Fruit fly (Drosophila melanogaster): ENCODE results near the gene Rga.
A peak's percentile ranks its signal among the peaks of the same experiment; 100 is the strongest.

Gene Rga

dm6 chr3R:5591398-5591853, 21.5 kb downstream of the Rga start, which contains the start of the genes noi and Vha26 (continued):
- TF ChIP-seq tll (GFP tag; optimal IDR thresholded peaks at IDR 0.05) (peak in 1 of 2 experiments; percentile 33), Bteb2 (GFP tag; optimal IDR thresholded peaks at IDR 0.05) (no peak), HLH3B (GFP tag; IDR thresholded peaks at IDR 0.05) (no peak), CG1024 (GFP tag; IDR thresholded peaks at IDR 0.05) (peak; percentile 74), CG8089 (GFP tag; optimal IDR thresholded peaks at IDR 0.05) (no peak), CG16779 (GFP tag; IDR thresholded peaks at IDR 0.05) (no peak), klu (GFP tag; IDR thresholded peaks at IDR 0.05) (no peak; the same call in 1 of the 2 replicates), CG3838 (GFP tag; optimal IDR thresholded peaks at IDR 0.05) (no peak), toy (GFP tag; IDR thresholded peaks at IDR 0.05) (no peak), h (optimal IDR thresholded peaks at IDR 0.05) (no peak), CG17186 (GFP tag; optimal IDR thresholded peaks at IDR 0.05) (peak; percentile 78), TFAM (GFP tag; optimal IDR thresholded peaks at IDR 0.05) (no peak), CG13894 (tag; optimal IDR thresholded peaks at IDR 0.05) (no peak), Oli (tag; optimal IDR thresholded peaks at IDR 0.05) (no peak), CG16813 (GFP tag; IDR thresholded peaks at IDR 0.05; ENCODE audit: partially characterized antibody) (peak; percentile 73), abd-A (tag; optimal IDR thresholded peaks at IDR 0.05) (no peak), cad (GFP tag; optimal IDR thresholded peaks at IDR 0.05) (no peak), CG2116 (GFP tag; optimal IDR thresholded peaks at IDR 0.05) (peak; percentile 76), sens-2 (GFP tag; IDR thresholded peaks at IDR 0.05) (no peak), HmgZ (tag; optimal IDR thresholded peaks at IDR 0.05) (peak; percentile 87), vfl (GFP tag; optimal IDR thresholded peaks at IDR 0.05) (no peak), CG15601 (tag; optimal IDR thresholded peaks at IDR 0.05) (peak; percentile 68), Atf-2 (GFP tag; optimal IDR thresholded peaks at IDR 0.05) (no peak), Doc3 (GFP tag; IDR thresholded peaks at IDR 0.05; ENCODE audit: partially characterized antibody) (peak; percentile 46; the same call in 2 of the 3 replicates), sisA (GFP tag; IDR thresholded peaks at IDR 0.05) (peak; percentile 31; the same call in 1 of the 2 replicates), CG11398 (GFP tag; optimal IDR thresholded peaks at IDR 0.05) (no peak), Awh (GFP tag; IDR thresholded peaks at IDR 0.05) (no peak), CG10431 (GFP tag; optimal IDR thresholded peaks at IDR 0.05) (no peak), CG17568 (GFP tag; optimal IDR thresholded peaks at IDR 0.05) (no peak), HHEX (GFP tag; optimal IDR thresholded peaks at IDR 0.05) (no peak), CG9437 (GFP tag; optimal IDR thresholded peaks at IDR 0.05) (no peak), CG13424 (tag; optimal IDR thresholded peaks at IDR 0.05) (peak; percentile 63), CG10209 (GFP tag; optimal IDR thresholded peaks at IDR 0.05) (no peak), org-1 (GFP tag; optimal IDR thresholded peaks at IDR 0.05) (no peak), NFAT (GFP tag; IDR thresholded peaks at IDR 0.05) (no peak), az2 (GFP tag; optimal IDR thresholded peaks at IDR 0.05) (peak; percentile 3), Mad (GFP tag; optimal IDR thresholded peaks at IDR 0.05) (peak; percentile 13), CG9215 (GFP tag; IDR thresholded peaks at IDR 0.05) (no peak), pan (optimal IDR thresholded peaks at IDR 0.05) (no peak), pan (GFP tag; optimal IDR thresholded peaks at IDR 0.05 in 1 of 2, IDR thresholded peaks at IDR 0.05 in 1 of 2) (no peak), HLH4C (GFP tag; IDR thresholded peaks at IDR 0.05; ENCODE audit: partially characterized antibody) (peak; percentile 69), D19B (GFP tag; optimal IDR thresholded peaks at IDR 0.05) (no peak), Bdp1 (GFP tag; optimal IDR thresholded peaks at IDR 0.05) (peak; percentile 35), gem (tag; optimal IDR thresholded peaks at IDR 0.05) (no peak), sr (GFP tag; IDR thresholded peaks at IDR 0.05) (no peak), BEAF-32 (GFP tag; optimal IDR thresholded peaks at IDR 0.05) (peak; percentile 77), Bgb (GFP tag; IDR thresholded peaks at IDR 0.05; ENCODE audit: partially characterized antibody) (peak; percentile 63), stwl (tag; optimal IDR thresholded peaks at IDR 0.05) (peak; percentile 75), CG1603 (tag; optimal IDR thresholded peaks at IDR 0.05) (peak; percentile 85), CG9727 (GFP tag; optimal IDR thresholded peaks at IDR 0.05) (peak; percentile 60), CG15073 (GFP tag; optimal IDR thresholded peaks at IDR 0.05) (no peak)

All from whole organism, embryonic.